In genomic region chr2L:9576269-9576933, dm6 we compare ENCODE assay signal across 1 fruit fly cellular context.
TF ChIP-seq lines count a peak whose summit lies in the region.

Gene Mtpalpha, minus strand, starts transcription at chr2L:9576769.

TF ChIP-seq in whole organism, embryonic, 481 proteins besides CTCF, POLR2A, EP300 and RAD21 (continued from another document):
- peak; percentile 23 for TF ChIP-seq NC2β (GFP tag; optimal IDR thresholded peaks at IDR 0.05; lab: Kevin White, UChicago)
- TF ChIP-seq dpn (GFP tag; optimal IDR thresholded peaks at IDR 0.05; lab: Kevin White, UChicago) = peak; percentile 9 to 44
- TF ChIP-seq grn (GFP tag; optimal IDR thresholded peaks at IDR 0.05; lab: Kevin White, UChicago) = no peak
- peak; percentile 48 for TF ChIP-seq Sox102F (GFP tag; optimal IDR thresholded peaks at IDR 0.05; lab: Kevin White, UChicago)
- TF ChIP-seq Nf-YC (tag; optimal IDR thresholded peaks at IDR 0.05; lab: Kevin White, UChicago) = no peak
- peak; percentile 93 for TF ChIP-seq gfzf (GFP tag; optimal IDR thresholded peaks at IDR 0.05; lab: Kevin White, UChicago)
- TF ChIP-seq zfh2 (GFP tag; optimal IDR thresholded peaks at IDR 0.05; lab: Kevin White, UChicago) = peak; percentile 9
- no peak for TF ChIP-seq sna (GFP tag; IDR thresholded peaks at IDR 0.05; lab: Robert Waterston, UW; ENCODE audit: partially characterized antibody)
- no peak for TF ChIP-seq wdn (GFP tag; IDR thresholded peaks at IDR 0.05; lab: Robert Waterston, UW)
- TF ChIP-seq trem (tag; optimal IDR thresholded peaks at IDR 0.05; lab: Kevin White, UChicago) = peak; percentile 6
- no peak for TF ChIP-seq CG10431 (GFP tag; optimal IDR thresholded peaks at IDR 0.05; lab: Kevin White, UChicago)
- peak; percentile 76 for TF ChIP-seq ci (GFP tag; IDR thresholded peaks at IDR 0.05; lab: Robert Waterston, UW)
- TF ChIP-seq CG4404 (GFP tag; IDR thresholded peaks at IDR 0.05; lab: Robert Waterston, UW) = no peak; the same call in 1 of the 2 replicates
- TF ChIP-seq Fer3 (tag; optimal IDR thresholded peaks at IDR 0.05; lab: Kevin White, UChicago) = peak; percentile 4
- TF ChIP-seq Sox100B (GFP tag; optimal IDR thresholded peaks at IDR 0.05; lab: Kevin White, UChicago) = peak; percentile 8
- no peak for TF ChIP-seq Usf (GFP tag; optimal IDR thresholded peaks at IDR 0.05; lab: Kevin White, UChicago)
- TF ChIP-seq Hr3 (GFP tag; optimal IDR thresholded peaks at IDR 0.05; lab: Kevin White, UChicago) = peak; percentile 43
- TF ChIP-seq ken (GFP tag; IDR thresholded peaks at IDR 0.05; lab: Robert Waterston, UW) = peak; percentile 52; the same call in 2 of the 3 replicates
- peak; percentile 18 for TF ChIP-seq jumu (GFP tag; optimal IDR thresholded peaks at IDR 0.05; lab: Kevin White, UChicago)
- TF ChIP-seq gro (GFP tag; optimal IDR thresholded peaks at IDR 0.05; lab: Kevin White, UChicago) = peak; percentile 59
- TF ChIP-seq Side (GFP tag; optimal IDR thresholded peaks at IDR 0.05; lab: Kevin White, UChicago) = peak; percentile 34
